Fruit fly (Drosophila melanogaster) ovary, adult (tissue): ENCODE data around the gene Hr39.

ENCODE experiments used
- CG17801 ChIP-seq: fragments of 200-800 bp; optimal IDR thresholded peaks from 2 replicates; lab custom pipeline; 2019; ENCODE audit warnings: missing biosample characterization, mild to moderate bottlenecking, missing genetic modification characterization, moderate library complexity; ENCODE audit not compliant: partially characterized antibody

Hr39 gene

DNA sequence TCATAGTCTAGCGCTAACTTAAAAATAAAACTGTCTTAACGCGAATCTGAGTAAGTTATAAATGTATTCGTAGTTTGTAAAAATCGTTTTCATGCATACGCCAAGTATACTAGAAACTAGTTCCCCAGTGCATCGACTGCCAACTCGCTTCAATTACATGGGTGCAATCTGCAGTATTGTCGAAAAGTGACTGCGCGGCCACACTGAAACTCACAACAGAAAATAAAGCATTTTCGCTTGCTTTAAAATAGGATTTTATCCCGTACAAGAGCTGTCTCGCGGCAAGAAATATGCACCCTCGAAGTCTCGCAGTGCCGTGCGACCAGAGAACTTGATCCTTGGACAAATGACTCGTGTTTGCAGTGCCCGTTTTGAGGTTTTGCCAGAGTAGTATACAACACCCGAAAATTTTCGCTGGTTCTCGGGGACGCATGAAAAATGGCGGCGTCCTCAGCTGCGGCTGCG is 15.9 kb upstream of the Hr39 start, which contains the start of gene CG8677:
CG8677 (plus strand) TSS at position 199 of the 465 bp plus-strand sequence.
- no peak for TF ChIP-seq CG17801 (GFP tag; lab: Kevin White, UChicago)

DNA sequence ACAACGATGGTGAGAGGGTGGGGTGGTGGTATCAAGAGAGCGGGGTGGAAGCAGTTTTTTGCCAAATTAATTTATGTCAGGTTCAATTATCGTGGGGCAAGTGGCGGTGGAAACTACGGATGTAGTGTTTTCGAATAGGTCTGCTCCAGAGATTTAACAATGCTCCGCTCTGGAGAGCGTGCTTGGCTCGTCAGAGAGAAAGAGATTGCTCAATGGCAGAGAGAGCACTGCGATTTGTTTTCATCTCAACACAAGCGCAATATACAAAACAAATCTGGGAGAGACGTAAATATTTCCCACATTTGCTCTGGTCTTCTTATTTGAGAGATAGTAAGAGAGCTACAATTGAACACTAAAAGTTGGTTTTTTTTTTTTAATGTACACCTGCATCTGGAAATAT is 15.3 kb upstream of the Hr39 start:
- TF ChIP-seq CG17801 (GFP tag; lab: Kevin White, UChicago): no peak

DNA sequence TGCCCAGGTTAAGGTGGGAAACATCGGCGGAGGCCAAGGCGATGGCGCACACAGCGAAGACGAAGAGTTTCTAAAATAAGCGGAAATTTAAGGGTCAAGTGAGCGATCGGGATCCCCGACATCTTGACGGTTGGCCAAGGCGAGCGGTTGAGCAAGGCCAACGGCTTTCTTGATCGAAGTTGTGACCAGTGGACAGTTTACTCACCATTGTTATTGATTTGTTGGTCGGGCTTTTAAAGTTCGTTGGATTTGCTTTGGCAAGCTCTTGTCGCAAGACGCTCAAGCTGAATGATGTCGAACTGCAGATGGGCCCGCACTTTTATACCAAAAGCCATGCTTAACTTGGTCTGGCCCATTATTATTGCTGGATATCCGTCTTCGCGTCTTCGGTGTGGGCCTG is 3.6 kb upstream of the Hr39 start:
- TF ChIP-seq CG17801 (GFP tag; lab: Kevin White, UChicago): no peak

DNA sequence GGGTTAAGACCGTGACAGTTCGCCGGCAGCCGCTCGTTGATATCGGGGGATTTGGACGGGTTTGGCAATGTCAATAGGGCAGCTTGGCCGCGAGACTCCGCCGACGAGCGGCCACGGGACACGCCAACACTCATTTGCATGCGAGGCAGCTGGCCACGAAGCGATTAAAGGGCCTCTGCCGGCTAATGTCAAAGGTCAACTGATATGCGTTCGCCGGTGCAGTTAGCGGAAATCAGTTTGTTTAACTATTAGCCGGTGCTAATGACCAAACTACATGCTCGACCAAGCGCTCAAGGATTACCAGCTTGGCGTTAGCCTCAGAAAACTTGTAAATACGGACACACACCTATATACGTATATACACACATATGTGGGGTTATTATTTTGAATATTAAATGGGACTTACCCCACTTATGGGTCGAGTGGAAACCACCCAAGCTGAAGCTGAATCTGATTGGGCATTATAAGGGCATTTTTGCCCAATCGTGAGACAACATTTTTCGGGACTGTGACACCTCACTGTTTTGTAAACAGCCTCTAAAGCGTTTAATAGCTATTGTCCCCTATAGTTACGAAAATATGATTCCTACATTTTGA is 2.6 kb upstream of the Hr39 start:
- TF ChIP-seq CG17801 (GFP tag; lab: Kevin White, UChicago): no peak

DNA sequence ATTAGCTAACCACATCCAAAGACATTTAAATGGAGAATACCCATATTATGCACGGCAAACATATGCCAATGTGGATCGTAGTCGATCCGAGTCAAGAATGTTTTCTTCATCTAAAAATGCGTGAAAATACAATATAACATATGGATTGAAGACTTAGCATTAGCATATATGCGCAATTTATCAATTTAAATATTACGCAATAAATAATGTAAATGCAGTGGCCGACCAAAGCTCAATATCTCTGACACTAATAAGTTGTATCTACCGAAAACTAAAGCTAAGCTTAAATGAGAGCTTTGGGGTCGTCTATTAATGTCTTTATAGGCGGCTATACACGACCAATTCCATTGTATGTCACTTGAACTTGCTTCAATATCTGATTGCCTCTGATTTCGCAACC is 1.6 kb upstream of the Hr39 start:
- no peak for TF ChIP-seq CG17801 (GFP tag; lab: Kevin White, UChicago)

DNA sequence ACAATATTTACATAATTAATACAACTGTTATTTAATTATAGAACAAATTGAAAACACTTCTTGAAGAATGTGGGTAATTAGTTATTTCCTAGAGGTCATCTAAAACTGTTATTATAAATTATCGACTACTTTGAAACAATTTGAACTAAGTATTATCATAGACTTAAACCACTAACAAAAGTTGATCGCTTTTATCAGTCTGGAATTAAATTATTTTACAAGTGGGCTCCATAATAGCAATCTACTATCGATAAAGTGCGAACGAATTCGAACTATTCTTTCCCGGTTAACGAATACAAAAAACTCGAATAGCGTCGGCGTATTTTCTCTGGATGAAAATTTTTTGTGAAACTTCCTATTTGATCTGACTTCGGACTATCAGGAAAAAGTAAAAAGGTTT is 417 bp upstream of the Hr39 start, which contains the start of gene CG31626:
CG31626 (minus strand) TSS at position 101 of the 400 bp plus-strand sequence.
- TF ChIP-seq CG17801 (GFP tag; lab: Kevin White, UChicago): no peak

DNA sequence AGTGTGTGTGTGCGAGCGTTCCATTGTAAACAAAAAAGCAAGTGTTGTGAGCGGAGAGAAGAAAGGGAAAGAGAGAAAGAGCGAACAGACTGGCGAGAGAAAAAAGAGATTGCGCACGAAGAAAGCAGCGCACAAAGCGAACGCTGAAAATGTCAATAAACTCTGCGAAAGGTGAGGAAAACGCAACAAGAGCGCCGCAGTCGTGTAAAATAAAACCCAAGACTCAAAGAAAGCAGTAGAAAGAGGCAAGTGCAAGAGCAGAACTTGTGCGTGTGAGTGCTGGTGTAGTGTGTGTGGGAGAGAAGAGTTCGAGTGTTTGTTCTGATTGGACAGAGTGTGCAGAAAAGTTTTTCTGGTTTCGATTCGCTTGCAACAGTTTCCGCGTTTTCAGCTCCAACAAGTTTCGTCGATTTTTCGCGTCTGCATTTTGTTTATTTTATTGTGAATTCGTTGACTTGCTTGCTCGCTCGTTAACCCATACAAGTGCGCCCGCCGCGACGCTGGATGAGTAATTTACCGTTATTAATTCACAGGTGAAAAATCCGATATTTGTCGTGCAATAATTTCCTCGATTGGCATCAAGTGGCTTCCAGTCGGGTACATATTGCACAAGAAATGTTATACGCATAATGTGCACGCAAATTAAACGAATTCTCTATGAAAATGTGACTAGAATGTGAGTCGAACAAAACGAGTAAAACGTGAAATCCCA is 854 bp downstream of the Hr39 start:
- TF ChIP-seq CG17801 (GFP tag; lab: Kevin White, UChicago): peak; percentile 5

DNA sequence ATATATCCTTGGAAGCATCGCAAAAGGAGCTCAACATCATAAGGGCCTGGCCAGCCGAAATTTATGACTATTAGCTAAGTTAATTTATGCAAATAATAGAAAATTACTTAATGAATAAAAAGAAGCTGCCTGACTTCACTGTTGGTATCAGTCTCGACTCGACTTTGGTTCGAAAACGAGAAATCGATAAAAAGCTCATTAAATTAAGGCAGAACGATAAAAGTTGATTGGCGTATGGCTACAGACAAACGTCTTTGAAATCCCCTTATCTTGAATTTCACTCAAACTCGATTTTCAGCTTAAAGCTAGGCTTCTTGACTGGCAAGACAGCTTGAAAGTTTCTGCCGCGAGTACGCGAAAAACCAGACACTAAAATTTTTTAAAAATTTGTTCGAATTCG is 5.3 kb downstream of the Hr39 start:
- TF ChIP-seq CG17801 (GFP tag; lab: Kevin White, UChicago): no peak

DNA sequence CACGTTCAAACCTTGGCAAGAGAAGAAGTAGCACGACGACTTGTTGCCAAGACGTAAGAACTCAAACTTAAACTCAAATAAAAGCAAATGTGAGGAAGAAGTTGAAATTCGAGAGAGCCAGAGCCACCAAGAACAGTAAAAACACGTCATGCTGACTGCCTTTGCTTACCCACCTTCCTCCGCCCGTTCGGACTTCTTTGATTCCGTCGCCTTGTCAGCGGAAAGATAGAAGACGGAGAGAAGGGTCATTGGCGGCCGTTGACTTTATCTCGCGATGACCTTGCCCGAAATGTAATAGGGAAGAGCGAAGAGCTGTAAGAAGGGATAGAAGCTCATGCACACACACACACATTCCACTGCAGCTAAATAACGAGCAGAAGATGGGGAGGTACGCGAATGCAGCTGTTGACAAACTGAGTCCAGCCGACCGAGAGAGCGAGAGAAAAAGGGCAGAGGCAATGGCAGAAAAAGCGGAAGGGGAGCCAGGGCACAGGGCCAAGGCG is 7.0 kb downstream of the Hr39 start:
- TF ChIP-seq CG17801 (GFP tag; lab: Kevin White, UChicago): no peak

DNA sequence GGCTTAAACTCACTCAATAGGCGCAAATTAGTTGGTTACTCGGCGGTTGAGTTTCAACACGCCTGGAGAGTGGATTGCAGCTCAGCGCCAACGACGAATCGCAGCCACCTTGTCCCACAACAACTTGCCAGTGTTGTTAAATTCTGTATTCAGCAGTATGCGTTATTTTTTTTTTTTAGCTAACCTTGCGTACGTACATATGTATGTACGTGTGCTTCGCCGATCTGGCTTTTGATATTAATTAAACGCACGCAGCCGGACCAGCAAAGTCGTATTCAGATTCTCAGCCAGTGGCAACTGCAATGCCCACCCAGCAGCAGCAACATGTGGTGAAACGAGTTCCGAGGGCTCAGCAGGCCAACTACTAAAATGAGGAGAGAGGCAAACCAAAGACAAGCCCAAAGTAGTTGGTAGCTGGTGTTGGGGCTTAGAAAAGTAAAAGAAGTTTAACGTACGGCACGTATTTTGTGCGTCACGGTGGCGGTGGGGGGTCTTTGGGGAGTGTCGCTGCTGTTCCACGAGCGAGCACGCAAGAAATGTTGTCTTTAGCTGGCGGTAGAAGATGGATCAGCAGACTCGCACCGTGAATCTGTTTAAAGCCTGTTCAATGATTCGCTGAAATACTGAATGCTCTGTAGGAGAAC is 8.2 kb downstream of the Hr39 start:
- TF ChIP-seq CG17801 (GFP tag; lab: Kevin White, UChicago): no peak

DNA sequence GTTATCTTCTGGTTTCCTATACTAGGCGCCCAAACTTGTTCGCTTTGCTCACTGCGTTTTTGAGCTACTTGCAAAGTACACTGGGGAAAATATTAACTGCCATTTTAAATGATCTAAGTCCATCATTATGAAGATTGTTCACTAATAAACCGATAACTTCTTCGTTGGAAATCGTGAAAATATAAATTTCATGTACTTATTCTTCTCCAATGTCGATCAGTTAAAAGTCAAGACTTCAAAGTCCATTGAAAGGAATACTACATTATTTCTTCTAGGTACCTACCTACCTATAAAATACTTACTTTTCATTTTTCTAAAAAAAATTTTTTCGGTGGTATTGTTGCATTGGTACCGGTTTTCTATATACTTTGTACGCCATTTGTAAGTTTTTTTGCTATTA is 9.6 kb downstream of the Hr39 start:
- no peak for TF ChIP-seq CG17801 (GFP tag; lab: Kevin White, UChicago)

DNA sequence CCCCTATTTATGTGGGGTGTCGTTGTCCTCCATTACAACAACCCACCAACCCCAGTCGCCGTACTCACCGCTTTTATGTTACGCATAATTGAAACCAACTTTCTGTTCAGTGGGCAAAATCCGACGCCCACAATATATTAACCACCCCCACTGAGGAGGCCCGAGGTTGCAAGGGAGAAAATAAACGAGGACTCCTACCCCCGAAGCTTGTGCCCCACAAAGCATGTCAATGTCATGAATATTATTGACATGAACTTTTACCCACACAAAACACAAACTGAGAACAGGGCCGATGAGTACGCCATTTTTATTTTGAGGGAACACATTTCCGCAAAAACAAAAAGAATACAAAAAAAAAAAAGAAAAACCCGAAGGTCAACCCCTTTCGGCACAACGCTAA is 10.9 kb downstream of the Hr39 start:
- TF ChIP-seq CG17801 (GFP tag; lab: Kevin White, UChicago): no peak

DNA sequence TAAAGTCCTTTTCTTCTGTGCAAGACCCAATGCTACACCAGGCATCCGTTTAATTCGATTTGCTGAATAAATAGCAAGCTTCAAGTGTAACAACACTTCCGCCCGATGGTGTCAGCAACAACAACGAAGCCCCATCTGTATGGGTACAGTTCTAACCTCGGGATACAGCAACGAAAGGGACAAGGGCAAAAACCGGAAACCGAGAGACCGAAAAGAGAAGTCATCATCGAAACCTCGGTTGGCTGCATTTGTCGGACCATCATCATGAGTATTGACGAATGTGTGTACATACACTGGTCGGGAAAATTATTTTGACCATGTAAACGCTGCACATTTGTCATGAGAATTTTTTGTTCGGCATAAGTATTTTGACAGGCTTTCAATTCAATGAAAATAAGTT is 11.8 kb downstream of the Hr39 start:
- no peak for TF ChIP-seq CG17801 (GFP tag; lab: Kevin White, UChicago)

DNA sequence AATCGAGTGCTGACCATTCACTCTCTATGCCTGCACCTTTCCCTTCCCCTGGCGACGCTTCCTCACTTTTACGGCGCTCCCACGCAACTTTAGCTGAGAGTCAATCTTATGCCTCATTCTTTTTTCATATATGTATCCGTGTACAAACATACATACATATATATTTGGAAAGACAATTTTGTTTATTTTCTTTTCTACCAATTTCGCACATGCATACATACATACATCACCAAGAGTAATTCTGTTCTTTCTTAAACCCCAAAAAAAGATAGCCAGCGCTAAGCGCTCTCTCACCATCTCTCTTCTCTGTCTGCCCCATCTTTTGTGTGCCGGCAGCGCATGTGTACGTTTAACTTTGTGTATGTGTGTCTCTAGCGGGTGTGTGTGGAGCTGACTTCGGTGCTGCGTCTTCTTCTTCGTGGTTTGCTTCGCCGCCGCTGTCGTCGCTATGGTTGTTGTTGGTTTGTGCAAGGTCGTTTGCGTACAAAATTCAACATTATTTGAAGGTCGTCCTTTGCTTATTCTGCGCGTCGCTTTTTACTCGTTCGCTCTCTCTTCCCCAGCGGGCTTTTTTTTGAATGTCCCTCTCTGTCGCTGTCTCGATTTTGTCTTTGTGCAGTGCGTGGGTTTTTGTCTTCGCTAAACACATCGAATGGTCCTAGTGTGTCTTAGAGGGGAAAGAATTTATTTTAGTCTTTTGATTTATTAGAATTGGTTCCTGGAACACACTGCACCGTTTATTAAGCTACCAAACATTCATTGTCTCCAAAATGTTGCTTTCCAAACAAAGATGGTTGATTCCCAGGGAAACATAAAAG is 13.7 kb downstream of the Hr39 start:
- peak; percentile 32 for TF ChIP-seq CG17801 (GFP tag; lab: Kevin White, UChicago)

DNA sequence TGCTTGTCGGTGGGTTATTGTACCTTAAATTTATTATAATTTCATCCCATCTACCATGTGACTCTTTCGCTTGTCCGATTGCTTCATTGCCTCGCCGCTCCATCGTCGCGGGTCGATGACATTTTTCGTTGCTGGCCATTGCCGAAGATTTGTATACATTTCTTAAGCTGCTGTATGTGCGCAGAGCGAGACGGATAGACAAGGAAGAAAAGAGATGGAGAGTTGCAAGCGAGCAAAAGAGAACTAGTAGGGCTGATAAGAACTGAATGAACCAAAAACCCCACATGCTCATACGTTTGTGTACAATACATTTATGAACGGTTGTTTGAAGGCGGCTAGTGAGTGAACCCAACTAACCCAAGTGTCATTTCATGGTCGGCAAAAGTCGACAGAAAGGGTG is 14.7 kb downstream of the Hr39 start:
- TF ChIP-seq CG17801 (GFP tag; lab: Kevin White, UChicago): no peak
